Fruit fly (Drosophila melanogaster) whole organism, embryonic: Measurements from ENCODE around the gene ghi.

ENCODE experiments used
- CG10565 ChIP-seq: fragments of 200-800 bp; sonication (Bioruptor generic); optimal IDR thresholded peaks from 3 replicates; lab custom pipeline; 2016; ENCODE audit warnings: missing biosample characterization, mild to moderate bottlenecking, missing genetic modification characterization
- CG14710 ChIP-seq: fragments of 200-800 bp; sonication (Bioruptor generic); optimal IDR thresholded peaks from 3 replicates; lab custom pipeline; 2019; ENCODE audit warnings: missing biosample characterization, mild to moderate bottlenecking, missing genetic modification characterization, moderate library complexity
- Lpt ChIP-seq: fragments of >200 bp; optimal IDR thresholded peaks from 2 replicates; lab custom pipeline; 2018; ENCODE audit warnings: missing biosample characterization, missing genetic modification characterization
- lov ChIP-seq, 2 experiments: fragments of 200-800 bp in 1 of 2; fragments of >200 bp in 1 of 2; sonication (Bioruptor generic) in 1 of 2; IDR thresholded peaks in 1 of 2; optimal IDR thresholded peaks in 1 of 2; 2 replicates in 1 of 2; 3 replicates in 1 of 2; pipeline versions ENCODE4 v1.3.6 to Lab custom; 2017 to 2022; ENCODE audit warnings: missing biosample characterization in 1 of 2, missing genetic modification characterization in 1 of 2
- odd ChIP-seq: fragments of 200-800 bp; sonication (Bioruptor generic); optimal IDR thresholded peaks from 2 replicates; lab custom pipeline; 2017; ENCODE audit warnings: missing biosample characterization, mild to moderate bottlenecking, missing genetic modification characterization
- sisA ChIP-seq: fragments of 200-800 bp; sonication (Bioruptor generic); IDR thresholded peaks from 2 replicates; pipeline ENCODE4 v1.3.6; 2022; ENCODE audit warnings: missing biosample characterization, missing genetic modification characterization
- vfl ChIP-seq: fragments of 200-800 bp; sonication (Bioruptor generic); optimal IDR thresholded peaks from 2 replicates; lab custom pipeline; 2016; ENCODE audit warnings: missing biosample characterization, missing genetic modification characterization
- zen ChIP-seq: fragments of 200-800 bp; sonication (Bioruptor generic); optimal IDR thresholded peaks from 3 replicates; lab custom pipeline; 2018; ENCODE audit warnings: missing biosample characterization, mild to moderate bottlenecking, missing genetic modification characterization, moderate library complexity

DNA sequence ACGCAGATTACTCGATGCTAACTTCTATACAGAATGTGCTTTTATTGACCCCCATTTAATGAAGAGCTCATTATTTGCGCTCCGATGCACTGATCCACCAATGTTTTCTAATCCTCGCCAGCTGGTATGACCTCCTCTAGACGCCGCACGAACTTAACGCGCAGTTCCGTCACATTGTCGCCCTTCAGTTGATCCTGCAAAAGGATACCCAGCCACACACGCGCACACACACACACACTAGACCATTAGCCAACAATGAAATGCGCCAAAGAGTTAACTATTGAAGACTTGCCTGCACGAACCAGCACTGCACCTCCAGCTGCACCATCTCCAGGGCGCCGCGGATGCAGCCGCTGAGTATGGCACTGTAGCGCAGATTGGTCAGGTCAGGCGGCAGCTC lies 12.8 kb upstream of the ghi start:
- no peak for TF ChIP-seq CG14710 (tag; lab: Kevin White, UChicago)
- no peak for TF ChIP-seq vfl
- TF ChIP-seq Lpt (GFP tag; lab: Kevin White, UChicago), result no peak
- no peak for TF ChIP-seq CG10565 (GFP tag; lab: Kevin White, UChicago)
- no peak for TF ChIP-seq odd (GFP tag; lab: Kevin White, UChicago)
- TF ChIP-seq zen, result no peak
- TF ChIP-seq lov (optimal IDR thresholded peaks at IDR 0.05; lab: Kevin White, UChicago), result no peak
- no peak for TF ChIP-seq lov (GFP tag; IDR thresholded peaks at IDR 0.05; lab: Robert Waterston, UW)
- TF ChIP-seq sisA (GFP tag; lab: Robert Waterston, UW), result no peak
